Worm (Caenorhabditis elegans) whole organism, midembryonic: ENCODE measurements around the gene C39E9.8.

Experiments used
- klf-2 ChIP-seq: fragments of 200-800 bp; sonication (Bioruptor generic); conservative IDR thresholded peaks from 2 replicates; pipeline ENCODE4 v1.3.6; 2022; ENCODE audit warnings: missing genetic modification reagents, missing genetic modification characterization, missing compliant biosample characterization
- ztf-23 ChIP-seq: fragments of 200-800 bp; sonication (Bioruptor generic); IDR thresholded peaks from 2 replicates; pipeline ENCODE4 v1.3.6; 2022; ENCODE audit warnings: missing genetic modification reagents, missing genetic modification characterization, missing compliant biosample characterization

- TF ChIP-seq ztf-23 (GFP tag; lab: Robert Waterston, UW): no peak
- no peak for TF ChIP-seq klf-2 (GFP tag; lab: Robert Waterston, UW)
Observed at ce11 chrIV:13086705-13087104, 7.5 kb downstream of the C39E9.8 start, which contains the start of gene spin-2.
